ENCODE assay signal across 3 worm cellular contexts in genomic region chrX:1302267-1302666, ce11.
TF ChIP-seq lines count a peak whose summit lies in the region.

No protein-coding gene starts in this region.

TF ChIP-seq in whole organism, L1 larva, 84 proteins besides CTCF, POLR2A, EP300 and RAD21 (continued from another document and continues in another):
- TF ChIP-seq rnt-1 (tag; optimal IDR thresholded peaks at IDR 0.05; lab: Kevin White, UChicago) (peak; percentile 92), swsn-7 (tag; optimal IDR thresholded peaks at IDR 0.05; lab: Kevin White, UChicago) (peak; percentile 75), ets-5 (GFP tag; IDR thresholded peaks at IDR 0.05; lab: Robert Waterston, UW) (0 out of 2 replicates have a peak, but pooled peaks have one; percentile 53), C16A3.4 (tag; optimal IDR thresholded peaks at IDR 0.05; lab: Kevin White, UChicago) (peak; percentile 64), egl-27 (tag; optimal IDR thresholded peaks at IDR 0.05; lab: Kevin White, UChicago) (peak in 1 of 2 experiments; percentile 24), F16B12.6 (tag; optimal IDR thresholded peaks at IDR 0.05; lab: Kevin White, UChicago) (no peak), lin-13 (GFP tag; optimal IDR thresholded peaks at IDR 0.05; lab: Kevin White, UChicago) (peak; percentile 49), hlh-4 (tag; optimal IDR thresholded peaks at IDR 0.05; lab: Kevin White, UChicago) (no peak), aly-2 (tag; optimal IDR thresholded peaks at IDR 0.05; lab: Kevin White, UChicago) (no peak), ceh-88 (GFP tag; IDR thresholded peaks at IDR 0.05; lab: Robert Waterston, UW) (no peak), lin-14 (GFP tag; optimal IDR thresholded peaks at IDR 0.05; lab: Kevin White, UChicago) (peak; percentile 96), dsc-1 (tag; optimal IDR thresholded peaks at IDR 0.05; lab: Kevin White, UChicago) (peak; percentile 71), efl-3 (GFP tag; optimal IDR thresholded peaks at IDR 0.05; lab: Kevin White, UChicago) (no peak), unc-98 (GFP tag; IDR thresholded peaks at IDR 0.05; lab: Robert Waterston, UW) (no peak; the same call in 1 of the 2 replicates), blmp-1 (tag; optimal IDR thresholded peaks at IDR 0.05; lab: Kevin White, UChicago) (no peak), lin-35 (GFP tag; optimal IDR thresholded peaks at IDR 0.05; lab: Kevin White, UChicago) (peak; percentile 61 to 69), unc-130 (tag; optimal IDR thresholded peaks at IDR 0.05; lab: Kevin White, UChicago) (no peak), alr-1 (tag; optimal IDR thresholded peaks at IDR 0.05; lab: Kevin White, UChicago; ENCODE audit: borderline replicate concordance) (no peak), nhr-237 (tag; optimal IDR thresholded peaks at IDR 0.05; lab: Kevin White, UChicago) (no peak), unc-30 (tag; optimal IDR thresholded peaks at IDR 0.05; lab: Kevin White, UChicago) (no peak), nhr-85 (tag; lab: Kevin White, UChicago) (no peak), pag-3 (tag; optimal IDR thresholded peaks at IDR 0.05; lab: Kevin White, UChicago; ENCODE audit: borderline replicate concordance, insufficient read depth) (no peak), zag-1 (tag; optimal IDR thresholded peaks at IDR 0.05; lab: Kevin White, UChicago) (peak; percentile 17), vab-15 (tag; optimal IDR thresholded peaks at IDR 0.05; lab: Kevin White, UChicago) (no peak), unc-62 (GFP tag; optimal IDR thresholded peaks at IDR 0.05; lab: Kevin White, UChicago) (no peak), sox-4 (tag; optimal IDR thresholded peaks at IDR 0.05; lab: Kevin White, UChicago) (no peak), lin-15B (tag; optimal IDR thresholded peaks at IDR 0.05; lab: Kevin White, UChicago) (peak; percentile 3), egl-13 (tag; optimal IDR thresholded peaks at IDR 0.05; lab: Kevin White, UChicago) (peak; percentile 68), nhr-90 (tag; optimal IDR thresholded peaks at IDR 0.05; lab: Kevin White, UChicago; ENCODE audit: poor library complexity) (peak; percentile 26), lsy-2 (tag; optimal IDR thresholded peaks at IDR 0.05; lab: Kevin White, UChicago) (peak; percentile 50 to 75), ama-1 (optimal IDR thresholded peaks at IDR 0.05; lab: Kevin White, UChicago) (no peak), ceh-8 (GFP tag; optimal IDR thresholded peaks at IDR 0.05; lab: Kevin White, UChicago) (peak; percentile 1), snu-23 (GFP tag; optimal IDR thresholded peaks at IDR 0.05; lab: Kevin White, UChicago) (peak; percentile 76), nhr-71 (tag; optimal IDR thresholded peaks at IDR 0.05; lab: Kevin White, UChicago) (peak; percentile 84), unc-86 (tag; optimal IDR thresholded peaks at IDR 0.05; lab: Kevin White, UChicago) (peak; percentile 70), efl-1 (optimal IDR thresholded peaks at IDR 0.05; lab: Kevin White, UChicago) (peak; percentile 48 to 74), efl-1 (GFP tag; optimal IDR thresholded peaks at IDR 0.05 in 1 of 2; lab: Kevin White, UChicago) (peak in 1 of 2 experiments; percentile 22), pax-3 (tag; optimal IDR thresholded peaks at IDR 0.05; lab: Kevin White, UChicago) (no peak), jun-1 (tag; optimal IDR thresholded peaks at IDR 0.05; lab: Kevin White, UChicago) (peak; percentile 70), hpl-2 (GFP tag; optimal IDR thresholded peaks at IDR 0.05; lab: Kevin White, UChicago) (no peak), mep-1 (tag; optimal IDR thresholded peaks at IDR 0.05; lab: Kevin White, UChicago) (peak; percentile 47), Y116A8C.19 (tag; optimal IDR thresholded peaks at IDR 0.05; lab: Kevin White, UChicago; ENCODE audit: borderline replicate concordance) (no peak), ceh-63 (GFP tag; optimal IDR thresholded peaks at IDR 0.05; lab: Kevin White, UChicago) (no peak), C04F5.9 (tag; optimal IDR thresholded peaks at IDR 0.05; lab: Kevin White, UChicago) (peak; percentile 24)

TF ChIP-seq in whole organism, L3 larva, 47 proteins besides CTCF, POLR2A, EP300 and RAD21 (continued from another document):
- TF ChIP-seq nhr-23 (tag; optimal IDR thresholded peaks at IDR 0.05; lab: Kevin White, UChicago) (no peak), egl-5 (tag; optimal IDR thresholded peaks at IDR 0.05; lab: Kevin White, UChicago) (no peak), nhr-43 (tag; optimal IDR thresholded peaks at IDR 0.05; lab: Kevin White, UChicago; ENCODE audit: poor library complexity, severe bottlenecking) (no peak), lin-39 (tag; optimal IDR thresholded peaks at IDR 0.05; lab: Kevin White, UChicago) (peak; percentile 82), ceh-82 (tag; optimal IDR thresholded peaks at IDR 0.05; lab: Kevin White, UChicago) (no peak), unc-39 (tag; optimal IDR thresholded peaks at IDR 0.05; lab: Kevin White, UChicago) (no peak), pha-4 (tag; optimal IDR thresholded peaks at IDR 0.05; lab: Kevin White, UChicago) (peak; percentile 88), ceh-16 (tag; optimal IDR thresholded peaks at IDR 0.05; lab: Kevin White, UChicago) (no peak), nhr-11 (tag; optimal IDR thresholded peaks at IDR 0.05; lab: Kevin White, UChicago) (no peak), skn-1 (tag; optimal IDR thresholded peaks at IDR 0.05; lab: Kevin White, UChicago) (peak; percentile 18), ztf-11 (tag; optimal IDR thresholded peaks at IDR 0.05; lab: Kevin White, UChicago) (no peak), elt-3 (tag; optimal IDR thresholded peaks at IDR 0.05; lab: Kevin White, UChicago) (no peak), nhr-77 (tag; optimal IDR thresholded peaks at IDR 0.05; lab: Kevin White, UChicago) (no peak), nhr-237 (tag; optimal IDR thresholded peaks at IDR 0.05; lab: Kevin White, UChicago) (no peak), egl-27 (tag; optimal IDR thresholded peaks at IDR 0.05; lab: Kevin White, UChicago) (peak; percentile 67), elt-2 (tag; optimal IDR thresholded peaks at IDR 0.05; lab: Kevin White, UChicago) (peak; percentile 55), hmg-11 (tag; optimal IDR thresholded peaks at IDR 0.05; lab: Kevin White, UChicago) (peak; percentile 99), fos-1 (tag; optimal IDR thresholded peaks at IDR 0.05; lab: Kevin White, UChicago) (peak; percentile 45), sea-2 (GFP tag; optimal IDR thresholded peaks at IDR 0.05; lab: Kevin White, UChicago) (no peak), aly-2 (tag; optimal IDR thresholded peaks at IDR 0.05; lab: Kevin White, UChicago) (no peak), ceh-9 (tag; optimal IDR thresholded peaks at IDR 0.05; lab: Kevin White, UChicago) (no peak), daf-12 (tag; optimal IDR thresholded peaks at IDR 0.05; lab: Kevin White, UChicago) (no peak), ztf-4 (tag; optimal IDR thresholded peaks at IDR 0.05; lab: Kevin White, UChicago) (no peak), pqm-1 (tag; optimal IDR thresholded peaks at IDR 0.05; lab: Kevin White, UChicago) (peak; percentile 67), ceh-28 (tag; optimal IDR thresholded peaks at IDR 0.05; lab: Kevin White, UChicago) (peak; percentile 33), zag-1 (tag; optimal IDR thresholded peaks at IDR 0.05; lab: Kevin White, UChicago) (no peak), ZK546.5 (tag; optimal IDR thresholded peaks at IDR 0.05; lab: Kevin White, UChicago) (no peak)
TF ChIP-seq in whole organism, L3 larva: peak in this region for 17.

TF ChIP-seq in whole organism, young adult, 124 proteins besides CTCF, POLR2A, EP300 and RAD21 (continued from another document and continues in another):
- TF ChIP-seq tbx-9 (tag; optimal IDR thresholded peaks at IDR 0.05; lab: Kevin White, UChicago; ENCODE audit: borderline replicate concordance) (no peak), somi-1 (GFP tag; optimal IDR thresholded peaks at IDR 0.05; lab: Kevin White, UChicago) (no peak), tbp1 (GFP tag; optimal IDR thresholded peaks at IDR 0.05; lab: Kevin White, UChicago) (peak; percentile 48), D2030.7 (GFP tag; IDR thresholded peaks at IDR 0.05; lab: Robert Waterston, UW) (no peak), hrde-1 (tag; optimal IDR thresholded peaks at IDR 0.05; lab: Kevin White, UChicago; ENCODE audit: borderline replicate concordance) (no peak), egrh-3 (GFP tag; IDR thresholded peaks at IDR 0.05; lab: Robert Waterston, UW) (peak; percentile 74), ceh-58 (GFP tag; IDR thresholded peaks at IDR 0.05; lab: Robert Waterston, UW) (no peak), fkh-3 (tag; optimal IDR thresholded peaks at IDR 0.05; lab: Kevin White, UChicago) (no peak), nhr-27 (tag; optimal IDR thresholded peaks at IDR 0.05; lab: Kevin White, UChicago) (no peak), F10E7.11 (tag; optimal IDR thresholded peaks at IDR 0.05; lab: Kevin White, UChicago) (no peak), F37B4.10 (GFP tag; IDR thresholded peaks at IDR 0.05; lab: Robert Waterston, UW) (no peak), attf-6 (GFP tag; IDR thresholded peaks at IDR 0.05; lab: Robert Waterston, UW) (no peak), zim-3 (tag; optimal IDR thresholded peaks at IDR 0.05; lab: Kevin White, UChicago) (peak; percentile 60), madf-8 (GFP tag; conservative IDR thresholded peaks at IDR 0.05; lab: Robert Waterston, UW) (no peak), dpl-1 (GFP tag; optimal IDR thresholded peaks at IDR 0.05; lab: Kevin White, UChicago) (no peak), sdz-38 (tag; optimal IDR thresholded peaks at IDR 0.05; lab: Kevin White, UChicago) (no peak), let-607 (tag; optimal IDR thresholded peaks at IDR 0.05; lab: Kevin White, UChicago) (peak in 1 of 2 experiments; percentile 37), F22D6.2 (tag; optimal IDR thresholded peaks at IDR 0.05; lab: Kevin White, UChicago) (no peak), Y53G8AR.9 (GFP tag; conservative IDR thresholded peaks at IDR 0.05; lab: Robert Waterston, UW) (no peak), chd-7 (tag; optimal IDR thresholded peaks at IDR 0.05; lab: Kevin White, UChicago) (peak; percentile 36), mcd-1 (GFP tag; IDR thresholded peaks at IDR 0.05; lab: Robert Waterston, UW) (peak; percentile 58), nhr-120 (GFP tag; IDR thresholded peaks at IDR 0.05; lab: Robert Waterston, UW) (no peak), madf-10 (tag; optimal IDR thresholded peaks at IDR 0.05; lab: Kevin White, UChicago) (no peak), cebp-1 (GFP tag; IDR thresholded peaks at IDR 0.05; lab: Robert Waterston, UW) (peak; percentile 44; the same call in 1 of the 2 replicates), cebp-1 (tag; optimal IDR thresholded peaks at IDR 0.05; lab: Kevin White, UChicago) (peak; percentile 80), snpc-1.3 (tag; optimal IDR thresholded peaks at IDR 0.05; lab: Kevin White, UChicago; ENCODE audit: insufficient read depth) (no peak), lsy-27 (tag; optimal IDR thresholded peaks at IDR 0.05; lab: Kevin White, UChicago; ENCODE audit: borderline replicate concordance, insufficient read depth) (no peak), T26A5.8 (tag; optimal IDR thresholded peaks at IDR 0.05; lab: Kevin White, UChicago) (peak; percentile 15), rpc-1 (optimal IDR thresholded peaks at IDR 0.05; lab: Kevin White, UChicago) (no peak), rpc-1 (tag; optimal IDR thresholded peaks at IDR 0.05; lab: Kevin White, UChicago) (no peak), lin-35 (GFP tag; optimal IDR thresholded peaks at IDR 0.05; lab: Kevin White, UChicago) (peak in 1 of 3 experiments; percentile 50), lin-54 (GFP tag; optimal IDR thresholded peaks at IDR 0.05; lab: Kevin White, UChicago) (no peak), F57A8.1 (GFP tag; optimal IDR thresholded peaks at IDR 0.05; lab: Kevin White, UChicago) (no peak), Y95B8A.8 (GFP tag; IDR thresholded peaks at IDR 0.05; lab: Robert Waterston, UW) (no peak), nfya-2 (GFP tag; IDR thresholded peaks at IDR 0.05; lab: Robert Waterston, UW) (no peak), ceh-100 (GFP tag; IDR thresholded peaks at IDR 0.05; lab: Robert Waterston, UW) (no peak; the same call in 1 of the 2 replicates), F57C9.4 (tag; optimal IDR thresholded peaks at IDR 0.05; lab: Kevin White, UChicago) (no peak), B0261.1 (tag; optimal IDR thresholded peaks at IDR 0.05; lab: Kevin White, UChicago) (no peak), dox-1 (GFP tag; IDR thresholded peaks at IDR 0.05; lab: Robert Waterston, UW) (peak; percentile 90), hlh-26 (GFP tag; conservative IDR thresholded peaks at IDR 0.05; lab: Robert Waterston, UW) (no peak), dpff-1 (tag; optimal IDR thresholded peaks at IDR 0.05; lab: Kevin White, UChicago) (no peak), zfh-2 (GFP tag; conservative IDR thresholded peaks at IDR 0.05; lab: Robert Waterston, UW) (peak; percentile 97), athp-1 (tag; optimal IDR thresholded peaks at IDR 0.05; lab: Kevin White, UChicago) (peak; percentile 24), B0336.3 (GFP tag; IDR thresholded peaks at IDR 0.05; lab: Robert Waterston, UW) (peak; percentile 50; the same call in 1 of the 2 replicates), tlf-1 (GFP tag; optimal IDR thresholded peaks at IDR 0.05; lab: Kevin White, UChicago) (no peak), B0019.2 (GFP tag; conservative IDR thresholded peaks at IDR 0.05; lab: Robert Waterston, UW) (no peak), hmg-1.2 (GFP tag; IDR thresholded peaks at IDR 0.05; lab: Robert Waterston, UW) (peak; percentile 81), C17E4.6 (GFP tag; IDR thresholded peaks at IDR 0.05; lab: Robert Waterston, UW) (no peak), F49E8.2 (tag; optimal IDR thresholded peaks at IDR 0.05; lab: Kevin White, UChicago; ENCODE audit: insufficient read depth) (no peak), rcor-1 (GFP tag; IDR thresholded peaks at IDR 0.05; lab: Robert Waterston, UW) (peak; percentile 29; the same call in 1 of the 2 replicates), F33H1.4 (GFP tag; IDR thresholded peaks at IDR 0.05; lab: Robert Waterston, UW) (no peak), ztf-6 (GFP tag; IDR thresholded peaks at IDR 0.05; lab: Robert Waterston, UW) (no peak), lag-1 (GFP tag; IDR thresholded peaks at IDR 0.05; lab: Robert Waterston, UW) (no peak), ZK185.1 (tag; optimal IDR thresholded peaks at IDR 0.05; lab: Kevin White, UChicago; ENCODE audit: poor library complexity, severe bottlenecking) (no peak), lin-26 (GFP tag; IDR thresholded peaks at IDR 0.05; lab: Robert Waterston, UW) (no peak), ztf-25 (GFP tag; IDR thresholded peaks at IDR 0.05; lab: Robert Waterston, UW) (no peak), ceh-91 (GFP tag; IDR thresholded peaks at IDR 0.05; lab: Robert Waterston, UW) (no peak), him-1 (tag; optimal IDR thresholded peaks at IDR 0.05; lab: Kevin White, UChicago) (no peak), efl-1 (GFP tag; optimal IDR thresholded peaks at IDR 0.05; lab: Kevin White, UChicago) (no peak), hlh-12 (tag; optimal IDR thresholded peaks at IDR 0.05; lab: Kevin White, UChicago) (no peak), nhr-90 (tag; optimal IDR thresholded peaks at IDR 0.05; lab: Kevin White, UChicago) (peak; percentile 41), sea-2 (GFP tag; IDR thresholded peaks at IDR 0.05; lab: Robert Waterston, UW) (no peak), sptf-2 (GFP tag; optimal IDR thresholded peaks at IDR 0.05; lab: Kevin White, UChicago) (no peak), C06A6.2 (GFP tag; conservative IDR thresholded peaks at IDR 0.05; lab: Robert Waterston, UW) (no peak), snpc-4 (GFP tag; optimal IDR thresholded peaks at IDR 0.05; lab: Kevin White, UChicago) (no peak), snpc-4 (tag; optimal IDR thresholded peaks at IDR 0.05; lab: Kevin White, UChicago) (peak; percentile 4 to 53 (median 37)), Y67H2A.10 (GFP tag; conservative IDR thresholded peaks at IDR 0.05; lab: Robert Waterston, UW) (no peak), mxl-1 (tag; optimal IDR thresholded peaks at IDR 0.05; lab: Kevin White, UChicago) (no peak), madf-3 (GFP tag; IDR thresholded peaks at IDR 0.05; lab: Robert Waterston, UW) (no peak), mes-4 (tag; optimal IDR thresholded peaks at IDR 0.05; lab: Kevin White, UChicago) (no peak), repo-1 (tag; optimal IDR thresholded peaks at IDR 0.05; lab: Kevin White, UChicago) (peak; percentile 30), madf-6 (GFP tag; IDR thresholded peaks at IDR 0.05; lab: Robert Waterston, UW) (peak; percentile 35; the same call in 1 of the 2 replicates)
